Worm (Caenorhabditis elegans) whole organism, L1 larva: ENCODE data around the gene pqn-71.

Source experiments
- C34B4.2 ChIP-seq: sonication (generic microtip); optimal IDR thresholded peaks from 2 replicates; lab custom pipeline; 2017; ENCODE audit warnings: mild to moderate bottlenecking, missing genetic modification characterization, missing compliant biosample characterization
- alr-1 ChIP-seq: fragments of 200-800 bp; sonication (Bioruptor generic); optimal IDR thresholded peaks from 2 replicates; lab custom pipeline; 2018; ENCODE audit warnings: borderline replicate concordance, mild to moderate bottlenecking, missing genetic modification characterization, missing compliant biosample characterization
- aly-2 ChIP-seq: fragments of 150-350 bp; optimal IDR thresholded peaks from 2 replicates; lab custom pipeline; 2014; ENCODE audit warnings: missing biosample characterization, missing genetic modification characterization
- ces-1 ChIP-seq: fragments of 150-350 bp; optimal IDR thresholded peaks from 2 replicates; lab custom pipeline; 2014; ENCODE audit warnings: missing biosample characterization, missing genetic modification reagents, missing genetic modification characterization
- dsc-1 ChIP-seq: sonication (generic microtip); optimal IDR thresholded peaks from 2 replicates; lab custom pipeline; 2016; ENCODE audit warnings: mild to moderate bottlenecking, missing genetic modification characterization, missing compliant biosample characterization
- efl-3 ChIP-seq: fragments of 200-800 bp; sonication (Bioruptor generic); optimal IDR thresholded peaks from 2 replicates; lab custom pipeline; 2018; ENCODE audit warnings: mild to moderate bottlenecking, missing genetic modification characterization, missing compliant biosample characterization
- egl-13 ChIP-seq: sonication (generic microtip); optimal IDR thresholded peaks from 2 replicates; lab custom pipeline; 2016; ENCODE audit warnings: missing genotype, missing genetic modification reagents, missing genetic modification characterization, missing compliant biosample characterization
- egl-27 ChIP-seq, 2 experiments: fragments of 150-350 bp in 1 of 2; sonication (generic microtip); optimal IDR thresholded peaks; 3 replicates each; lab custom pipeline; 2017 to 2018; ENCODE audit warnings: missing biosample characterization in 2 of 2, missing genetic modification characterization in 2 of 2, missing genetic modification reagents in 2 of 2
- elt-3 ChIP-seq, 6 experiments: fragments of 150-350 bp in 1 of 6; sonication (generic microtip); optimal IDR thresholded peaks; 2 replicates each; lab custom pipeline; 2017 to 2018; ENCODE audit warnings: missing biosample characterization in 6 of 6, missing genetic modification characterization in 6 of 6, inconsistent platforms in 1 of 6
- fkh-8 ChIP-seq: sonication (generic microtip); optimal IDR thresholded peaks from 2 replicates; lab custom pipeline; 2016; ENCODE audit warnings: mild to moderate bottlenecking, missing genetic modification characterization, missing compliant biosample characterization
- fos-1 ChIP-seq: fragments of 150-350 bp; optimal IDR thresholded peaks from 2 replicates; lab custom pipeline; 2014; ENCODE audit warnings: missing biosample characterization, missing genetic modification characterization
- hpl-2 ChIP-seq: fragments of 150-350 bp; optimal IDR thresholded peaks from 2 replicates; lab custom pipeline; 2014; ENCODE audit warnings: missing biosample characterization, missing genetic modification reagents, missing genetic modification characterization
- lin-13 ChIP-seq: fragments of 150-350 bp; optimal IDR thresholded peaks from 2 replicates; lab custom pipeline; 2014; ENCODE audit warnings: missing biosample characterization, missing genetic modification reagents, missing genetic modification characterization
- lin-15B ChIP-seq: fragments of 150-350 bp; sonication (generic microtip); optimal IDR thresholded peaks from 3 replicates; lab custom pipeline; 2014; ENCODE audit warnings: missing biosample characterization, missing genetic modification characterization
- lin-39 ChIP-seq: fragments of 150-350 bp; optimal IDR thresholded peaks from 2 replicates; lab custom pipeline; 2014; ENCODE audit warnings: missing biosample characterization, missing genetic modification reagents, missing genetic modification characterization
- lir-3 ChIP-seq: sonication (generic microtip); optimal IDR thresholded peaks from 2 replicates; lab custom pipeline; 2016; ENCODE audit warnings: mild to moderate bottlenecking, missing genetic modification characterization, moderate library complexity, missing compliant biosample characterization; ENCODE audit not compliant: poor library complexity
- mab-9 ChIP-seq: fragments of 200-800 bp; sonication (Bioruptor generic); IDR thresholded peaks from 2 replicates; pipeline ENCODE4 v1.3.6; 2022; ENCODE audit warnings: missing genetic modification reagents, missing genetic modification characterization, missing compliant biosample characterization
- mdl-1 ChIP-seq, 2 experiments: fragments of 150-350 bp; optimal IDR thresholded peaks; 2 replicates each; lab custom pipeline; 2014 to 2017; ENCODE audit warnings: missing biosample characterization in 2 of 2, missing genetic modification characterization in 2 of 2, inconsistent platforms in 1 of 2
- mef-2 ChIP-seq: fragments of 150-350 bp; optimal IDR thresholded peaks from 2 replicates; lab custom pipeline; 2014; ENCODE audit warnings: missing biosample characterization, missing genetic modification characterization
- mep-1 ChIP-seq: fragments of 150-350 bp; optimal IDR thresholded peaks from 2 replicates; lab custom pipeline; 2014; ENCODE audit warnings: missing biosample characterization, missing genetic modification characterization
- nhr-20 ChIP-seq: sonication (generic microtip); optimal IDR thresholded peaks from 2 replicates; lab custom pipeline; 2016; ENCODE audit warnings: mild to moderate bottlenecking, missing genetic modification characterization, missing compliant biosample characterization
- nhr-237 ChIP-seq: fragments of 150-350 bp; optimal IDR thresholded peaks from 2 replicates; lab custom pipeline; 2014; ENCODE audit warnings: missing biosample characterization, missing genetic modification characterization
- nhr-76 ChIP-seq: sonication (generic microtip); optimal IDR thresholded peaks from 2 replicates; lab custom pipeline; 2017; ENCODE audit warnings: missing biosample characterization, missing genetic modification characterization
- nhr-77 ChIP-seq: fragments of 150-350 bp; optimal IDR thresholded peaks from 2 replicates; lab custom pipeline; 2014; ENCODE audit warnings: missing biosample characterization, missing genetic modification characterization
- nhr-84 ChIP-seq: sonication (generic microtip); optimal IDR thresholded peaks from 2 replicates; lab custom pipeline; 2017; ENCODE audit warnings: missing biosample characterization, missing genetic modification characterization
- nhr-85 ChIP-seq: sonication (generic microtip); peaks from one replicate; lab custom pipeline; 2016; ENCODE audit warnings: missing genetic modification characterization, inconsistent platforms, missing compliant biosample characterization
- nhr-90 ChIP-seq: sonication (generic microtip); optimal IDR thresholded peaks from 2 replicates; lab custom pipeline; 2016; ENCODE audit warnings: mild to moderate bottlenecking, missing genetic modification characterization, missing compliant biosample characterization; ENCODE audit not compliant: poor library complexity
- pag-3 ChIP-seq: sonication (generic microtip); optimal IDR thresholded peaks from 2 replicates; lab custom pipeline; 2017; ENCODE audit warnings: missing genetic modification characterization, mild to moderate bottlenecking, missing compliant biosample characterization, antibody characterized with exemption, borderline replicate concordance; ENCODE audit not compliant: insufficient read depth
- pqm-1 ChIP-seq: sonication (generic microtip); optimal IDR thresholded peaks from 3 replicates; lab custom pipeline; 2017; ENCODE audit warnings: missing biosample characterization, missing genetic modification characterization
- rnt-1 ChIP-seq: sonication (generic microtip); optimal IDR thresholded peaks from 2 replicates; lab custom pipeline; 2016; ENCODE audit warnings: mild to moderate bottlenecking, missing genetic modification characterization, moderate library complexity, missing compliant biosample characterization
- skn-1 ChIP-seq: fragments of 150-350 bp; optimal IDR thresholded peaks from 2 replicates; lab custom pipeline; 2014; ENCODE audit warnings: missing biosample characterization, missing genetic modification characterization
- snpc-4 ChIP-seq: fragments of 150-350 bp; optimal IDR thresholded peaks from 2 replicates; lab custom pipeline; 2014; ENCODE audit warnings: missing biosample characterization, missing genetic modification characterization
- snu-23 ChIP-seq: sonication (generic microtip); optimal IDR thresholded peaks from 2 replicates; lab custom pipeline; 2016; ENCODE audit warnings: missing genetic modification characterization, missing compliant biosample characterization
- tlp-1 ChIP-seq: fragments of 150-350 bp; optimal IDR thresholded peaks from 2 replicates; lab custom pipeline; 2014; ENCODE audit warnings: missing biosample characterization, missing genetic modification characterization
- unc-86 ChIP-seq: sonication (generic microtip); optimal IDR thresholded peaks from 2 replicates; lab custom pipeline; 2016; ENCODE audit warnings: missing genetic modification characterization, missing compliant biosample characterization
- unc-98 ChIP-seq: fragments of 200-800 bp; sonication (Bioruptor generic); IDR thresholded peaks from 2 replicates; pipeline ENCODE4 v1.3.6; 2022; ENCODE audit warnings: missing genetic modification characterization, missing compliant biosample characterization
- zag-1 ChIP-seq: fragments of 150-350 bp; optimal IDR thresholded peaks from 2 replicates; lab custom pipeline; 2014; ENCODE audit warnings: missing biosample characterization, missing genetic modification characterization
- zip-4 ChIP-seq: fragments of 200-800 bp; sonication (Bioruptor generic); optimal IDR thresholded peaks from 2 replicates; lab custom pipeline; 2018; ENCODE audit warnings: mild to moderate bottlenecking, missing genetic modification characterization, moderate library complexity, missing compliant biosample characterization
- ztf-4 ChIP-seq: fragments of 150-350 bp; optimal IDR thresholded peaks from 2 replicates; lab custom pipeline; 2014; ENCODE audit warnings: missing biosample characterization, missing genetic modification characterization

pqn-71 gene

ce11 chrV:15448865-15449264, 16.6 kb upstream of the pqn-71 start, which contains the start of gene T26H5.14:
T26H5.14 (plus strand) TSS chrV:15449165.
- TF ChIP-seq elt-3 (tag; optimal IDR thresholded peaks at IDR 0.05; lab: Kevin White, UChicago) (no peak), dsc-1 (tag; lab: Kevin White, UChicago) (no peak), snpc-4 (tag; lab: Kevin White, UChicago) (no peak), nhr-77 (tag; lab: Kevin White, UChicago) (no peak), skn-1 (tag; lab: Kevin White, UChicago) (no peak), snu-23 (GFP tag; lab: Kevin White, UChicago) (no peak), mef-2 (tag; lab: Kevin White, UChicago) (no peak), lir-3 (tag; lab: Kevin White, UChicago) (no peak), egl-13 (tag; lab: Kevin White, UChicago) (no peak), nhr-20 (no peak), aly-2 (tag; lab: Kevin White, UChicago) (no peak)

ce11 chrV:15451421-15451820, 14.1 kb upstream of the pqn-71 start, which contains the start of gene srw-33:
srw-33 (minus strand) TSS chrV:15451521.
- TF ChIP-seq C34B4.2 (tag; lab: Kevin White, UChicago) = no peak
- no peak for TF ChIP-seq hpl-2 (GFP tag; lab: Kevin White, UChicago)
- no peak for TF ChIP-seq fos-1 (tag; lab: Kevin White, UChicago)
- TF ChIP-seq pag-3 (tag; lab: Kevin White, UChicago) = no peak
- no peak for TF ChIP-seq mep-1 (tag; lab: Kevin White, UChicago)
- TF ChIP-seq mdl-1 (tag; optimal IDR thresholded peaks at IDR 0.05; lab: Kevin White, UChicago) = no peak
- TF ChIP-seq snpc-4 (tag; lab: Kevin White, UChicago) = no peak
- no peak for TF ChIP-seq lin-13 (GFP tag; lab: Kevin White, UChicago)
- no peak for TF ChIP-seq lin-15B
- no peak for TF ChIP-seq unc-98 (GFP tag; lab: Robert Waterston, UW)

- no peak for TF ChIP-seq egl-27 (tag; optimal IDR thresholded peaks at IDR 0.05; lab: Kevin White, UChicago)
- no peak for TF ChIP-seq unc-86 (tag; lab: Kevin White, UChicago)
- peak; percentile 22 for TF ChIP-seq nhr-85 (tag; lab: Kevin White, UChicago)
- no peak for TF ChIP-seq nhr-237
- no peak for TF ChIP-seq ces-1 (GFP tag; lab: Kevin White, UChicago)
- no peak for TF ChIP-seq efl-3 (GFP tag; lab: Kevin White, UChicago)
- no peak for TF ChIP-seq nhr-84 (tag; lab: Kevin White, UChicago)
- no peak for TF ChIP-seq pqm-1
- TF ChIP-seq snpc-4 (tag; lab: Kevin White, UChicago) = no peak
These were observed 11.2 kb upstream of the pqn-71 start for ce11 chrV:15454322-15454721.

- no peak for TF ChIP-seq nhr-20
- no peak for TF ChIP-seq alr-1 (tag; lab: Kevin White, UChicago)
- TF ChIP-seq pag-3 (tag; lab: Kevin White, UChicago) = no peak
- no peak for TF ChIP-seq nhr-90 (tag; lab: Kevin White, UChicago)
- no peak for TF ChIP-seq tlp-1
- TF ChIP-seq mab-9 (GFP tag; lab: Robert Waterston, UW) = no peak
- TF ChIP-seq unc-86 (tag; lab: Kevin White, UChicago) = no peak
- no peak for TF ChIP-seq elt-3 (tag; optimal IDR thresholded peaks at IDR 0.05; lab: Kevin White, UChicago)
- TF ChIP-seq zag-1 (tag; lab: Kevin White, UChicago) = no peak
- TF ChIP-seq C34B4.2 (tag; lab: Kevin White, UChicago) = no peak
- TF ChIP-seq nhr-77 (tag; lab: Kevin White, UChicago) = no peak
- TF ChIP-seq ztf-4 (tag; lab: Kevin White, UChicago) = no peak
- no peak for TF ChIP-seq fkh-8 (tag; lab: Kevin White, UChicago)
- TF ChIP-seq ces-1 (GFP tag; lab: Kevin White, UChicago) = no peak
- no peak for TF ChIP-seq nhr-76 (tag; lab: Kevin White, UChicago)
- TF ChIP-seq lin-39 = no peak
- TF ChIP-seq zip-4 (GFP tag; lab: Kevin White, UChicago) = no peak
- TF ChIP-seq mep-1 (tag; lab: Kevin White, UChicago) = no peak
- TF ChIP-seq rnt-1 (tag; lab: Kevin White, UChicago) = no peak
These were observed 6.4 kb upstream of the pqn-71 start, which contains the start of gene str-71 for ce11 chrV:15459088-15459487. str-71 (minus strand) TSS chrV:15459188.
